Worm (Caenorhabditis elegans) whole organism, mixed stage, embryonic: Measurements from ENCODE around the gene pqn-78.

ENCODE experiments used
- M03D4.4 ChIP-seq: sonication (generic microtip); optimal IDR thresholded peaks from 2 replicates; lab custom pipeline; 2017; ENCODE audit warnings: mild to moderate bottlenecking, missing genetic modification characterization, missing compliant biosample characterization
- blmp-1 ChIP-seq: fragments of 150-350 bp; optimal IDR thresholded peaks from 2 replicates; lab custom pipeline; 2014; ENCODE audit warnings: missing biosample characterization, missing genetic modification characterization
- flh-1 ChIP-seq: fragments of 200-800 bp; sonication (Bioruptor generic); optimal IDR thresholded peaks from 2 replicates; lab custom pipeline; 2018; ENCODE audit warnings: mild to moderate bottlenecking, missing genetic modification characterization, moderate library complexity, missing compliant biosample characterization
- ham-2 ChIP-seq: fragments of 200-800 bp; sonication (Bioruptor generic); optimal IDR thresholded peaks from 2 replicates; lab custom pipeline; 2018; ENCODE audit warnings: mild to moderate bottlenecking, missing genetic modification characterization, missing compliant biosample characterization
- lin-13 ChIP-seq: fragments of 150-350 bp; optimal IDR thresholded peaks from 2 replicates; lab custom pipeline; 2014; ENCODE audit warnings: missing biosample characterization, missing genetic modification characterization
- nhr-76 ChIP-seq: sonication (generic microtip); optimal IDR thresholded peaks from 2 replicates; lab custom pipeline; 2017; ENCODE audit warnings: missing biosample characterization, missing genetic modification characterization
- unc-39 ChIP-seq: fragments of 150-350 bp; optimal IDR thresholded peaks from 2 replicates; lab custom pipeline; 2014; ENCODE audit warnings: missing biosample characterization, missing genetic modification characterization

- TF ChIP-seq nhr-76 (tag; lab: Kevin White, UChicago) (no peak), ham-2 (GFP tag; lab: Kevin White, UChicago) (no peak), flh-1 (no peak), lin-13 (tag; lab: Kevin White, UChicago) (no peak), unc-39 (tag; lab: Kevin White, UChicago) (no peak), M03D4.4 (no peak), blmp-1 (no peak)
Measured at ce11 chrIV:15583620-15584019, 11.2 kb downstream of the pqn-78 start, which contains the start of gene Y105C5A.508.
